Fruit fly (Drosophila melanogaster) whole organism, embryonic: ENCODE measurements around the gene CG5196.

Experiments
- Ada2b ChIP-seq: fragments of 200-800 bp; sonication (Bioruptor generic); IDR thresholded peaks from 2 replicates; pipeline ENCODE4 v1.3.6; 2022; ENCODE audit warnings: missing biosample characterization, missing genetic modification characterization
- CG10979 ChIP-seq: fragments of 200-800 bp; sonication (Bioruptor generic); optimal IDR thresholded peaks from 2 replicates; lab custom pipeline; 2018; ENCODE audit warnings: missing biosample characterization, mild to moderate bottlenecking, missing genetic modification characterization, moderate library complexity
- CG11085 ChIP-seq: fragments of 200-800 bp; sonication (Bioruptor generic); IDR thresholded peaks from 2 replicates; pipeline ENCODE4 v1.3.6; 2022; ENCODE audit warnings: missing biosample characterization, missing genetic modification characterization
- CG11504 ChIP-seq: fragments of 200-800 bp; sonication (Bioruptor generic); optimal IDR thresholded peaks from 3 replicates; lab custom pipeline; 2019; ENCODE audit warnings: missing biosample characterization, mild to moderate bottlenecking, missing genetic modification characterization, moderate library complexity
- CG12104 ChIP-seq: fragments of 200-800 bp; sonication (Bioruptor generic); optimal IDR thresholded peaks from 3 replicates; lab custom pipeline; 2016; ENCODE audit warnings: missing biosample characterization, missing genetic modification characterization
- CG14860 ChIP-seq: fragments of 200-800 bp; sonication (Bioruptor generic); IDR thresholded peaks from 3 replicates; pipeline ENCODE4 v1.3.6; 2022; ENCODE audit warnings: missing biosample characterization, missing genetic modification characterization; ENCODE audit not compliant: partially characterized antibody
- CG15514 ChIP-seq: fragments of 200-800 bp; sonication (Bioruptor generic); optimal IDR thresholded peaks from 3 replicates; lab custom pipeline; 2017; ENCODE audit warnings: missing biosample characterization, missing genetic modification characterization, mild to moderate bottlenecking, moderate library complexity, missing genetic modification reagents
- CG15601 ChIP-seq: fragments of 200-800 bp; sonication (Bioruptor generic); optimal IDR thresholded peaks from 3 replicates; lab custom pipeline; 2019; ENCODE audit warnings: missing biosample characterization, mild to moderate bottlenecking, missing genetic modification characterization, moderate library complexity
- CG17385 ChIP-seq: fragments of 200-800 bp; sonication (Bioruptor generic); optimal IDR thresholded peaks from 3 replicates; lab custom pipeline; 2018; ENCODE audit warnings: missing biosample characterization, mild to moderate bottlenecking, missing genetic modification characterization
- CG17912 ChIP-seq: fragments of 200-800 bp; sonication (Bioruptor generic); optimal IDR thresholded peaks from 2 replicates; lab custom pipeline; 2018; ENCODE audit warnings: missing biosample characterization, mild to moderate bottlenecking, missing genetic modification characterization
- CG2712 ChIP-seq: fragments of 200-800 bp; optimal IDR thresholded peaks from 3 replicates; lab custom pipeline; 2019; ENCODE audit warnings: missing biosample characterization, mild to moderate bottlenecking, missing genetic modification characterization, moderate library complexity
- CG34376 ChIP-seq: fragments of 200-800 bp; sonication (Bioruptor generic); optimal IDR thresholded peaks from 2 replicates; lab custom pipeline; 2018; ENCODE audit warnings: missing biosample characterization, mild to moderate bottlenecking, missing genetic modification characterization
- CG4360 ChIP-seq: fragments of 200-800 bp; sonication (Bioruptor generic); IDR thresholded peaks from 2 replicates; pipeline ENCODE4 v1.3.6; 2022; ENCODE audit warnings: missing biosample characterization, missing genetic modification characterization
- CG43689 ChIP-seq: fragments of 200-800 bp; sonication (Bioruptor generic); IDR thresholded peaks from 2 replicates; pipeline ENCODE4 v1.3.6; 2022; ENCODE audit warnings: missing biosample characterization, missing genetic modification characterization
- CG6765 ChIP-seq: fragments of 200-800 bp; sonication (Bioruptor generic); optimal IDR thresholded peaks from 3 replicates; lab custom pipeline; 2017; ENCODE audit warnings: missing biosample characterization, mild to moderate bottlenecking, missing genetic modification characterization
- CG6854 ChIP-seq: fragments of 200-800 bp; sonication (Bioruptor generic); optimal IDR thresholded peaks from 3 replicates; lab custom pipeline; 2017; ENCODE audit warnings: missing biosample characterization, mild to moderate bottlenecking, missing genetic modification characterization
- CG7556 ChIP-seq: fragments of 200-800 bp; sonication (Bioruptor generic); optimal IDR thresholded peaks from 2 replicates; lab custom pipeline; 2017; ENCODE audit warnings: missing biosample characterization, mild to moderate bottlenecking, missing genetic modification characterization
- CG7745 ChIP-seq: fragments of 200-800 bp; sonication (Bioruptor generic); optimal IDR thresholded peaks from 2 replicates; lab custom pipeline; 2018; ENCODE audit warnings: missing biosample characterization, mild to moderate bottlenecking, missing genetic modification characterization, moderate library complexity
- CG8290 ChIP-seq, 3 experiments: fragments of 200-800 bp; sonication (Bioruptor generic); optimal IDR thresholded peaks; 2 replicates each; lab custom pipeline; 2016 to 2019; ENCODE audit warnings: missing biosample characterization in 3 of 3, missing genetic modification characterization in 3 of 3, mild to moderate bottlenecking in 2 of 3, moderate library complexity in 1 of 3
- CG8924 ChIP-seq: fragments of 200-800 bp; optimal IDR thresholded peaks from 3 replicates; lab custom pipeline; 2019; ENCODE audit warnings: missing biosample characterization, mild to moderate bottlenecking, missing genetic modification characterization, moderate library complexity
- CG9727 ChIP-seq: fragments of 200-800 bp; sonication (Bioruptor generic); optimal IDR thresholded peaks from 3 replicates; lab custom pipeline; 2017; ENCODE audit warnings: missing biosample characterization, mild to moderate bottlenecking, missing genetic modification characterization
- CG9797 ChIP-seq: fragments of 200-800 bp; sonication (Bioruptor generic); optimal IDR thresholded peaks from 3 replicates; lab custom pipeline; 2018; ENCODE audit warnings: missing biosample characterization, mild to moderate bottlenecking, missing genetic modification characterization
- Chrac-16 ChIP-seq: fragments of 200-800 bp; sonication (Bioruptor generic); optimal IDR thresholded peaks from 3 replicates; lab custom pipeline; 2016; ENCODE audit warnings: missing biosample characterization, missing genetic modification characterization
- Deaf1 ChIP-seq: fragments of 200-800 bp; optimal IDR thresholded peaks from 3 replicates; lab custom pipeline; 2019; ENCODE audit warnings: missing biosample characterization, mild to moderate bottlenecking, missing genetic modification characterization, moderate library complexity
- Dref ChIP-seq: fragments of 200-800 bp; sonication (Bioruptor generic); IDR thresholded peaks from 2 replicates; pipeline ENCODE4 v1.3.6; 2022; ENCODE audit warnings: missing biosample characterization, missing genetic modification characterization
- Ets65A ChIP-seq: fragments of 200-800 bp; sonication (Bioruptor generic); peaks from one replicate; lab custom pipeline; 2016; ENCODE audit warnings: missing biosample characterization, missing genetic modification characterization
- Fer3 ChIP-seq: fragments of 200-800 bp; sonication (Bioruptor generic); optimal IDR thresholded peaks from 2 replicates; lab custom pipeline; 2018; ENCODE audit warnings: missing biosample characterization, mild to moderate bottlenecking, missing genetic modification characterization, moderate library complexity
- Hr51 ChIP-seq, 2 experiments: fragments of 200-800 bp; sonication (Bioruptor generic); optimal IDR thresholded peaks; 2 replicates in 1 of 2; 3 replicates in 1 of 2; lab custom pipeline; 2016 to 2018; ENCODE audit warnings: missing biosample characterization in 2 of 2, missing genetic modification characterization in 2 of 2, mild to moderate bottlenecking in 1 of 2, moderate library complexity in 1 of 2
- Max ChIP-seq: fragments of 200-800 bp; sonication (Bioruptor generic); optimal IDR thresholded peaks from 2 replicates; lab custom pipeline; 2016; ENCODE audit warnings: missing biosample characterization, mild to moderate bottlenecking, missing genetic modification characterization
- Oli ChIP-seq: fragments of 200-800 bp; sonication (Bioruptor generic); optimal IDR thresholded peaks from 2 replicates; lab custom pipeline; 2018; ENCODE audit warnings: missing biosample characterization, mild to moderate bottlenecking, missing genetic modification characterization, moderate library complexity
- Ptx1 ChIP-seq: fragments of 200-800 bp; sonication (Bioruptor generic); IDR thresholded peaks from 2 replicates; pipeline ENCODE4 v1.3.6; 2022; ENCODE audit warnings: missing biosample characterization, missing genetic modification characterization
- Rx ChIP-seq: fragments of 200-800 bp; sonication (Bioruptor generic); IDR thresholded peaks from 2 replicates; pipeline ENCODE4 v1.3.6; 2022; ENCODE audit warnings: missing biosample characterization, missing genetic modification characterization
- Scr ChIP-seq: fragments of 200-800 bp; sonication (Bioruptor generic); IDR thresholded peaks from 2 replicates; pipeline ENCODE4 v1.3.6; 2022; ENCODE audit warnings: missing biosample characterization, missing genetic modification characterization; ENCODE audit not compliant: partially characterized antibody
- Sox102F ChIP-seq: fragments of 200-800 bp; sonication (Bioruptor generic); optimal IDR thresholded peaks from 2 replicates; lab custom pipeline; 2018; ENCODE audit warnings: missing biosample characterization, mild to moderate bottlenecking, missing genetic modification characterization, moderate library complexity
- ab ChIP-seq: fragments of 200-800 bp; sonication (Bioruptor generic); optimal IDR thresholded peaks from 2 replicates; lab custom pipeline; 2016; ENCODE audit warnings: missing biosample characterization, missing genetic modification characterization
- aop ChIP-seq: fragments of 200-800 bp; sonication (Bioruptor generic); IDR thresholded peaks from 2 replicates; pipeline ENCODE4 v1.3.6; 2022; ENCODE audit warnings: missing biosample characterization, missing genetic modification characterization
- chn ChIP-seq: fragments of 200-800 bp; sonication (Bioruptor generic); optimal IDR thresholded peaks from 2 replicates; lab custom pipeline; 2016; ENCODE audit warnings: missing biosample characterization, missing genetic modification characterization
- gfzf ChIP-seq: fragments of 200-800 bp; sonication (Bioruptor generic); optimal IDR thresholded peaks from 2 replicates; lab custom pipeline; 2016; ENCODE audit warnings: missing biosample characterization, mild to moderate bottlenecking, missing genetic modification characterization, moderate library complexity
- inv ChIP-seq: fragments of 200-800 bp; sonication (Bioruptor generic); IDR thresholded peaks from 2 replicates; pipeline ENCODE4 v1.3.6; 2022; ENCODE audit warnings: missing biosample characterization, missing genetic modification characterization; ENCODE audit not compliant: partially characterized antibody
- lab ChIP-seq: fragments of 200-800 bp; sonication (Bioruptor generic); optimal IDR thresholded peaks from 3 replicates; lab custom pipeline; 2017; ENCODE audit warnings: missing biosample characterization, missing genetic modification characterization, mild to moderate bottlenecking, moderate library complexity, missing genetic modification reagents
- mam ChIP-seq: fragments of 200-800 bp; sonication (Bioruptor generic); optimal IDR thresholded peaks from 3 replicates; lab custom pipeline; 2016; ENCODE audit warnings: missing biosample characterization, missing genetic modification characterization
- otp ChIP-seq: fragments of 200-800 bp; sonication (Bioruptor generic); IDR thresholded peaks from 3 replicates; pipeline ENCODE4, ENCODE4 v1.3.6; 2022; ENCODE audit warnings: missing biosample characterization, missing genetic modification characterization
- prd ChIP-seq, 3 experiments: fragments of >200 bp in 2 of 3; fragments of 200-800 bp in 1 of 3; sonication (Bioruptor generic) in 1 of 3; optimal IDR thresholded peaks in 2 of 3; IDR thresholded peaks in 1 of 3; 2 replicates in 2 of 3; 3 replicates in 1 of 3; pipeline versions ENCODE4 v1.3.6 to Lab custom; 2017 to 2022; ENCODE audit warnings: missing biosample characterization in 1 of 3, missing genetic modification characterization in 1 of 3
- pzg ChIP-seq: fragments of 200-800 bp; sonication (Bioruptor generic); optimal IDR thresholded peaks from 3 replicates; lab custom pipeline; 2018; ENCODE audit warnings: missing biosample characterization, mild to moderate bottlenecking, missing genetic modification characterization, moderate library complexity
- row ChIP-seq: fragments of 200-800 bp; sonication (Bioruptor generic); IDR thresholded peaks from 3 replicates; pipeline ENCODE4 v1.3.6; 2022; ENCODE audit warnings: missing biosample characterization, missing genetic modification characterization
- sens ChIP-seq: fragments of 200-800 bp; sonication (Bioruptor generic); peaks from one replicate; lab custom pipeline; 2016; ENCODE audit warnings: missing biosample characterization, missing genetic modification characterization
- slbo ChIP-seq: fragments of 200-800 bp; sonication (Bioruptor generic); IDR thresholded peaks from 2 replicates; pipeline ENCODE4 v1.3.6; 2022; ENCODE audit warnings: missing biosample characterization, missing genetic modification characterization
- sob ChIP-seq: fragments of 200-800 bp; sonication (Bioruptor generic); IDR thresholded peaks from 2 replicates; pipeline ENCODE4 v1.3.6; 2022; ENCODE audit warnings: missing biosample characterization, missing genetic modification characterization
- ssp ChIP-seq: fragments of 200-800 bp; sonication (Bioruptor generic); IDR thresholded peaks from 2 replicates; pipeline ENCODE4 v1.3.6; 2022; ENCODE audit warnings: missing biosample characterization, missing genetic modification characterization
- tna ChIP-seq: fragments of 200-800 bp; sonication (Bioruptor generic); IDR thresholded peaks from 2 replicates; pipeline ENCODE4 v1.3.6; 2022; ENCODE audit warnings: missing biosample characterization, missing genetic modification characterization; ENCODE audit not compliant: partially characterized antibody

CG5196 gene

DNA sequence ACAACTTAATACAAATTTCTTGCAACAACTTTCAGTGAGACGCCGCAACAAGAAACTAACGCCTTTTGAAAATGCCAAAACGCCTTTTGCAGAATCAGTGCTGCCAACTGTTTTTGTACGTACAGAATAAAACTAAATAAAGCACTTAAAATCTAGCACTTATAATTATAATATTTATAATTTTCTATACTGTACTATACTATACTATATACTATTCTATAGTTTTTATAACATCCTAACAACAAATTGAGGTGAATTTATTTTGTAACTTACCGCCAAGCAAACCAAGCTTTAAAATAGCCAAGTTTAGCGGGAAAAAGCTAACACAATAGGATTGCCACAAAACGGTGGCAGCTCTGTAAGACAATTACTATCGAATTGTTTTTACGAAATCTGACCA, 25.6 kb downstream of the CG5196 start, which contains the start of the genes Aos1 and Srlp (continued):
- TF ChIP-seq aop (GFP tag; lab: Robert Waterston, UW) (no peak), Scr (peak; percentile 50; the same call in 1 of the 2 replicates), CG7745 (tag; lab: Kevin White, UChicago) (no peak), CG17385 (peak; percentile 51), CG9797 (GFP tag; lab: Kevin White, UChicago) (peak; percentile 63), tna (GFP tag; lab: Robert Waterston, UW) (no peak), CG14860 (GFP tag; lab: Robert Waterston, UW) (no peak), Rx (no peak), sens (GFP tag; lab: Kevin White, UChicago) (peak; percentile 67), lab (GFP tag; lab: Kevin White, UChicago) (no peak), CG43689 (GFP tag; lab: Robert Waterston, UW) (no peak), pzg (GFP tag; lab: Kevin White, UChicago) (peak; percentile 57), mam (peak; percentile 15), Ada2b (GFP tag; lab: Robert Waterston, UW) (no peak), CG15514 (GFP tag; lab: Kevin White, UChicago) (peak; percentile 58), CG7556 (peak; percentile 40), gfzf (GFP tag; lab: Kevin White, UChicago) (peak; percentile 74), CG34376 (peak; percentile 17), CG17912 (GFP tag; lab: Kevin White, UChicago) (peak; percentile 3), Oli (tag; lab: Kevin White, UChicago) (no peak), Max (peak; percentile 56), Sox102F (GFP tag; lab: Kevin White, UChicago) (no peak), Deaf1 (tag; lab: Kevin White, UChicago) (no peak), Dref (GFP tag; lab: Robert Waterston, UW) (no peak), Ptx1 (GFP tag; lab: Robert Waterston, UW) (peak; percentile 46), row (GFP tag; lab: Robert Waterston, UW) (peak; percentile 88), CG4360 (GFP tag; lab: Robert Waterston, UW) (no peak), CG6854 (GFP tag; lab: Kevin White, UChicago) (no peak), CG12104 (GFP tag; lab: Kevin White, UChicago) (peak; percentile 30), CG8924 (tag; lab: Kevin White, UChicago) (peak; percentile 75), otp (no peak), sob (GFP tag; lab: Robert Waterston, UW) (no peak), CG15601 (tag; lab: Kevin White, UChicago) (peak; percentile 58), prd (optimal IDR thresholded peaks at IDR 0.05; lab: Kevin White, UChicago) (no peak), prd (GFP tag; IDR thresholded peaks at IDR 0.05; lab: Robert Waterston, UW) (peak; percentile 55; the same call in 2 of the 3 replicates), CG9727 (GFP tag; lab: Kevin White, UChicago) (peak; percentile 24), CG8290 (GFP tag; optimal IDR thresholded peaks at IDR 0.05; lab: Kevin White, UChicago) (peak; percentile 19), CG8290 (tag; optimal IDR thresholded peaks at IDR 0.05; lab: Kevin White, UChicago) (no peak), chn (GFP tag; lab: Kevin White, UChicago) (no peak), ab (GFP tag; lab: Kevin White, UChicago) (no peak), CG6765 (GFP tag; lab: Kevin White, UChicago) (no peak), ssp (GFP tag; lab: Robert Waterston, UW) (no peak), Ets65A (peak; percentile 52), inv (GFP tag; lab: Robert Waterston, UW) (no peak), Hr51 (GFP tag; optimal IDR thresholded peaks at IDR 0.05; lab: Kevin White, UChicago) (no peak), CG11504 (no peak), CG2712 (peak; percentile 76), slbo (GFP tag; lab: Robert Waterston, UW) (0 out of 2 replicates have a peak, but pooled peaks have one; percentile 40), CG10979 (tag; lab: Kevin White, UChicago) (peak; percentile 52), CG11085 (GFP tag; lab: Robert Waterston, UW) (no peak), Chrac-16 (GFP tag; lab: Kevin White, UChicago) (peak; percentile 38), Fer3 (tag; lab: Kevin White, UChicago) (peak; percentile 54)
